Fruit fly (Drosophila melanogaster) whole organism, larva: ENCODE data around the gene CG12608.

Experiments used
- noc ChIP-seq: fragments of 200-800 bp; sonication (Bioruptor generic); optimal IDR thresholded peaks from 3 replicates; lab custom pipeline; 2019; ENCODE audit warnings: missing biosample characterization, mild to moderate bottlenecking, missing genetic modification characterization, moderate library complexity

Gene CG12608

DNA sequence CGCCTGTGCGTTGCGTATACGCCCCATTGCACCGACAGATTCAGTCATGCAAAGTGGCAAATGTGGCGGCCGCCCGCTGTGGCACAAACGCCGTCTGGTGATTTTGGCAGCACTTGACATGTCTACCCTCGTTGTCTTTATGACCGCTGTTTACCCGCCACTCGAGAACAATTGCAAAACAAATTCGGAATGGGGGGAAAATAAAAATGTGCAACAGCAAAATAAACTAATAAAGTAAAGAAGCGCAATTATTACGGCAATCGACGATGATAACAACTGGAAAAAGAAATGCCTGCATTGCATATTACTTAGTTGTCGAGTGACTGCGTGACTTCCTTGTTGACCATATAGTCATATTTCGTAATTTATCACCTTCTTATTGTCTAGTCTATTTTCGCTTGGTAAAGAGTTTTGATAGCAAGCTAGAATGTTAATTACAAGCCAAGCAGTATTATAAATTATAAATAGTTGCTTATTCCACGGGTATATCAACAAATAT lies 35.9 kb downstream of the CG12608 start:
- no peak for TF ChIP-seq noc (tag; lab: Kevin White, UChicago)

DNA sequence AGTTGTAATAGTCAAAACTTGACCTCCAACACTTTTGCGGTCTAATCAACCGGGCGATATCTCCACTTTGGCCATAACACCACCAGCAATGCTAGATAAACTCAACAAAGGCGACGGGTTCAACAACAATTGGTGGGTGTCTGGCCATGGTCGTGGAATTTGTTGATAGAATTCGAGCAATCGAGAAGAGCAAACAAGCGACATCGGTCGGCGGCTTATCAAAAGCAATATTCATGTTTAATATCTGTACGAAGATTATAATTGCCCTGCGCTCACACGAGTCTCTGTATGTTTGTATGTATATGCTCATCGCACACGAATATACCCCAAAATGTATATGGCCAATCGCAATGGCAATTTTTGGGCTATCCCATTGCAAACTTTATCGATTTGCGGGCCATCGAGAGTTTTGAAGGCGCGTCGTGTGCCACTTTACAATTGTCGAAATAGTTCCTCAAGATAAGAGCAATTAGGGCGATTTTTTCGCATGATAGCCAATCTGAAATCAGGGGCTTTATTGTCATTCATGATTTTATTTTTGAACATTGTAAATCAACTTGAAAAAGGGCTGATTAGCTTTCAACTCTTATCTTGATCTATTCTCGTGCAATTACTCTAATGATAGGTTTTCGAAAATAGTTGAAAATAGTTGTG lies 36.8 kb downstream of the CG12608 start:
- TF ChIP-seq noc (tag; lab: Kevin White, UChicago), result no peak

DNA sequence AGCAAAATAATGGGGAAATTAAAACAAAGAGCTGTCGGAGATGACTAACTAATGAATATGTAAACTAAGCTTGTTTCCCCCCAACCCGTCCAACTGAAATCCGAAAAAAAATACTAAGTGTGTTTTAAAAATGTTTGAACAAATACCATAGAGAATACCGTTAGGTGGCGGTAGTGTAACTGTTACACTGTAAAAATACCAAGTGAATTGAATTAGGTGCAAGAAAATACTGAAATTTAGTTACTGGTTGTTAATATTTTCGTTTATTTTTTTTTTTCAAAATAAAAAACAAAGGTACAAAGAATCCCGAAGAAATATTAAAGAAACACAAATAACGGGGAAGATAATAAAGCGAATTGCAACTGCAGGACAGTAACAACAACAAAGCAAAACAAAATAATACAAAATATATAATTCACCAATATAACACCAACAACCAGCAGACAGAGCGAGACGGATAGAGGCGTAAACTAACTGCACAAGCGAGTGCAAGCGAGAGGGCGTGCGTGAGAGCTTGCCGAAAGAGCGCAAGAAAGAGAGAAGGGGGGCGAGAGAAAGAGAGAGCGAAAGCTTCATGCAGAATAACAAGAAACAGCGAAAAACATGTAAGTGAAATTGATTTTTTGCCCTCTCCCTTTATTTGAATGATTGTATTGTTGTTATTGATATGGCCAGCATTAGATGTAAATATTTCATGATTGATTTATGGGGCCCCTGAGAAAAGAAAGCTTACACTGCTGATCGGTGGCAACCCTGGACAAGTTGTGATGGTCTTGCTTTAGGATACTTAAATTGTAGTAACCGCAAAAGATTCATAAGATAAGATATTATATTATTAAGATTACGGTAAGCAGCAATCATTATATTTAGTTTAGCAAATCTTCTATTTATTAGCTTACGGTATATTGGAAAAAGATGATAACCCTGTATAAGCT lies 38.2 kb downstream of the CG12608 start:
- no peak for TF ChIP-seq noc (tag; lab: Kevin White, UChicago)

DNA sequence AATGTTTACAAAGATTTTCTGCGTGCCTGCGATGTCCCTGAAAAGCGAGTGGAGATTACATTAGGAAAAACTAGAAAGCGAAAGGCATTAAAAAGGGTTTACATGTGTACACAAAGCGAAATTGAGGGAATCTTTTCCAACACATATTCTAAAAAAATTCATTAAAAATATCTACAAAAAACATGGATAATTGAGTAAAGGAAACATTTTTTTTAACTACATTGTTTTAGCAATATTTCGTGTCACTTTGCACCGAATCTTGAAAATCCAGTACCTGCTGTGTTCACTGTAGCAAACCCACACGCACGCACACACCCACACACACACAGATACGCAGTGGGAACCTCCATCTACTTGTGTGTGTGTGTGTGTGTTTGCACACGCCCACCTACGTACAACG lies 40.2 kb downstream of the CG12608 start:
- TF ChIP-seq noc (tag; lab: Kevin White, UChicago), result peak; percentile 5

DNA sequence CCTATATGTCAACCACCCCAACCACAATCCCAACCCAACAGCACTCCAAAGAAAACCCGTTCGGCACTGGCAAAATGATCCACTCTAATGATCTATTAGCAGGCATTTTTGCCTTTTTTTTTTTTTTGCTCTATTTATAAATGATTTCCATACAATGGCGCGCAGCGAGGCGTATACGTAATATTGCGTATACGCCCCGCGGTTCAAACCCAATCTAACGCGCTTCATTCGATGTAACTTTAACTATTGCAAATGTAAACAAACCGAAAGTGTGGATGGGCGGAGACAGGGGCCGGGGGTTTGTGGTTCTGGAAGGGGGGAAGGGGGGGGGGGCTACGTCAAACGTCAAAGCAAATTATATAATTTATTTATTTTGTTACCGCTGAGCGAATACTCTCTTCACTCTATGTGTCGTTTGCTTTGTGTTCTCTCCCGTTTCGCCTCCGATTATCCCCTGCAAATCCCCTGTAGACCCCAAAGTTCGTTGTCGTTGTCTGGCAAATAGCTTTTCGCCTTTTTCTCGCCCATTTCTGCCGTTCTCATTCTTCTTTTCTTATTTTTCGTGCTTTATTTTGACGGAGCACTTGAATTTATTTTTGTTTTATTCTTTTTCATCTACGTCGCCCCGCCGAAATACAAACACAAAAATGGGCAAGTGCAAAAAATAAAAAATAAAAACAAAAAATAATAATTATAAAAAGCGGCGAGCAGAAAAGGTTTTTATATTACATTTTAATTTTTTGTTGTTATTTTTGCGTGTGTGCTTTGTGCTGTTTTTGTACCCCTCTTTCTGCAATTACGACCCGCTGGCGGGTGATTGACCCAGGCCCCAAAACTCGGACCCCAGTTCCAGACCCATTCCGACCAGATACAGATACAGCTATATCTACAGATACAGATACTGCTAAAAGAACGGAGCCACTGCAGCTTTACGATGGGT lies 41.0 kb downstream of the CG12608 start:
- TF ChIP-seq noc (tag; lab: Kevin White, UChicago), result no peak

DNA sequence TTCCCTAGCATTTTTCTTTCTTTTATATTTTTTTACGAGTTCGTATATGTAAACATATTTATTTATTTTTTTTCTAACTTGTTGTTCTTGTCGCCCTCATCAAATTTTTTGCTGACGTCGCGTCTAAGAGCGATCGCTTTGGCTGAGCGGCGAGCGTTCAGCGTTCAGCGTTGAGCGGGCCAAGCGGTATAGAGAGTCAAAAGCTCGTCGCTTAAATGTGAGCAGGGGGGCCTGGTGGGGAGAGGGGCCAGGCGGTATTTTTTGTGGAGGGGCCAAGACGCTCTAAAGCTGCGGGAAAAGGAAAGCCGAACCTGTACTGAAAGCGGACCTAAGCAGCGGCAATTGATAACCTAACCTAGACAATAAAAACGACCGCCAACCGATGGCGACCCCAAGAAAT lies 43.2 kb downstream of the CG12608 start:
- TF ChIP-seq noc (tag; lab: Kevin White, UChicago), result no peak

DNA sequence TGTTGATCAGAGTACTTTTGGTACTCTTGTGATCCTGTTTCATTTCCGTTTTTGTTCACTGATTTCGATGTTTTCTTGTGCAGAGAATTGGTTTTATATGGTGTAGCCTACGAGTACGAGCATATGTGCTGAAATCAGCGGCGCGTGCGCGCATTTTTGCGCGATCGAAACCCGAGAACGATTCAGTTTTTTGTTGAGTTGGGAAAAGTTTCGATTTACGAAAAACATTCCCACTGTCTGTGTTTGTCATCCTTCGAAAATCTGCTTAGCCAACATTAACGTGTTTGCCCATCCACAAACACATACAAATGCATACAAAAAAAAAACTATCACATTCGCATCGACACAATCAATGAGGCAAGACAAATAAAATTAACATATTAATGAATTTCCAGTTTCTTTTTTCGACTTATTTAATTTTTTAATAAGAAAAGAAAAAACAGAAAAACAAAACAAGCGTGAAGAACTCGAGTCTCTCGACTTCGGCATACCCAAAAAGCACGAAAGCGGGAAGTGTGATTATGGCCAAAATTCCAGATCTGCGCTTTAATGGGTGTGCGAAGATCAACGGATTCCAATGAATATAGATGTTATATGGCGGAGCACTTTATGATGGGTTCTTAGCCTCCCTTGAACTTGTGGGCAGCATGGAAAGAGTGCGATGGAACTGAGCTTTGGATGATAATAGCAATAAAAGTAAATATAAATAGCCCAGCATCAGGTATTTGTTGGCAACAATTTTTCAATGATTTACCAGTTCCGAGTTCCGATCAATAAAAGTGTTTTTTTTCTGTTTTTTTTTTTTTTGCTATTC lies 44.3 kb downstream of the CG12608 start:
- TF ChIP-seq noc (tag; lab: Kevin White, UChicago), result no peak

DNA sequence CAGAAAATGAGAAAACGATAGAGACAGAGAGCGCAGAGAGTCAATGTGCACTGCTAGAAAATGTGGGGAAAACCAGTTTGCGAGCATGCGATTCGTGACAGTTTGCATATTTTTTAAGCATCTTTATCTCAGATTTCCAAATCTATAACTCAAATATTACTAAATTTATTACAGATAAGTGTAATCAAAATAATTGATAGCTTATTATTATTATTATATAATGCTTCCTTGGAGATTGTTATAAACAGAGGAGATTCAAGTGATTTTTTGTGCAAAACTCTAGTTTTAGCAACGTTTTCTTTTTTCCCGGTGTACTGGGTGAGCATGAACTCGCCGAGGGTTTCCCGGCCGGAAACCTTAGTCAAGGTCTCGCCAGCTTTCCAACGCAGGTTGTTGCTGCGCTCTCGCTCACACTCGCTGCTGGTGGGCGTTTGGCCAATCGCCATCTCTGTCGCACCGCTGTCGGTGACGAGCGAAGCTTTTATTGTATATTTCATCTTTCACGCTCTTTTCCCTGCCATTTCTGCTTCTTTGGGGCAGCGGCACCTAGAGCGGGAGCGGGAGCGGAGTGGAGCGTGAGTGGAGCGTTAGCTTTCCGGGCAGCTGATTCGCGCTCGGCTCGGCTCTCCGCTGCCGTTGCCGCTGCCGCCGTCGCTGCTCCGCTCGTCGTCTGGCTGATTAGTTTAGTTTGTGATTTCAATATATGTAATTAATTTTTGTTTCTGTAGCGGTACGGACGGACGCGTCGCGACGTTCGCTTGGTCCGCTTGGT lies 45.9 kb downstream of the CG12608 start:
- TF ChIP-seq noc (tag; lab: Kevin White, UChicago), result peak; percentile 99

DNA sequence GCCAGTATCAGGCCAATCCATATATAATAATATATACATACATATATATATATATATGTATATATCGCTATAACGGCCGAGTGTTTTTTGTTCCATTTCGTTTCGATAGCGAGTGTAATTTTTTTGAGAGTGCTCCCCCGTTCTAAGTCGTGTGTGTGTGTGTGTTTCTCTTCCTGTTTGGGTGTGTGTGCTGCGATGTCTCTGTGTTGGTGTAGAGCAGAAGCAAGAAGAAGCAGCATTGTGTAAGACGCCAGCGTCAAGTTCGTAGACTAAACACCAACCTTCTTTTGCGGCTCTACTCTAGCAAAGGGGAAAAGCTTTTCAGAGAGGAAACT lies 46.5 kb downstream of the CG12608 start:
- TF ChIP-seq noc (tag; lab: Kevin White, UChicago), result no peak

DNA sequence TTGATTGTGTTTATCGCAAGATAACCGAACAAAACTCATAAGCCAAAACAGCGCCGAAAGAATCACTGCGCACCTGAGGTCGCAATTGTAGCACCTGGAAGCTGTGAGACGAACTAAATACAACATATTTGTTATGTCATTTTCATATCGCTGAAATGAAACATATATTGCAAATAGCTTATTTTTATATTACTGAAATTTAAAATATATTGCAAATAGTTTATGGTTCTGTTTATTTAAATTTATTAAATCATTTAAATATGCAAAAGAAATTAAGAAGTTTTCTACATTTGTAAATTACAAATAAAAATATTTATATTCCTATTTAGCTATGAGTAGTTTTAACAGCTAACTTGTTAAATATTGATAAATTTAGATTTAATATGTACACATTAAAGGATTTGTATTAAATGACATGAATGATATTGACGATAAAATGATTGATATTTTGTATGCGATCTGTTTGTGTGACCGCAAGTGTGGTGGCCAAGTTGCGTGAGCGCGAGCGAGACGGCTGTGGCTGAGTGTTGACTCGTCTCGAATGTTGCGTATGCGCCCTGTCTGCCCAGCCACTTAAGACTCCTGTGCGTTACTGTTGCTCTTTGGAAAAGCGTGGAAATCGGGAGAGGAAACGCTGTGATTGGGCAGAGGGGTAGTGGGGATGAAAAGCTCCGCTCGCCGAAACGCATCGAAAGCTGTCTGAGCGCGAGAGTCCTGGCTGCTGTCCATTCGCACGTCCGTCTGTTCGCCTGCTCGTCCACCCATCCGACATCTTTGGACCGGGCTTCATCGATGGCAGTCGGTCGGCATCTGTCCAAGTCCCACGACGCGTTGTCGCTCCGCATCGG lies 47.2 kb downstream of the CG12608 start, which contains the start of gene gce:
Gene gce (plus strand): TSS at position 798 of the 848 bp plus-strand sequence.
- TF ChIP-seq noc (tag; lab: Kevin White, UChicago), result peak; percentile 77
